Fruit fly (Drosophila melanogaster) whole organism, prepupa: ENCODE data around the gene Acp76A.

ENCODE experiments used
- CG10631 ChIP-seq: fragments of 200-800 bp; sonication (Bioruptor generic); optimal IDR thresholded peaks from 2 replicates; lab custom pipeline; 2016; ENCODE audit warnings: missing biosample characterization, missing genetic modification characterization
- CG11762 ChIP-seq: fragments of 200-800 bp; sonication (Bioruptor generic); optimal IDR thresholded peaks from 3 replicates; lab custom pipeline; 2016; ENCODE audit warnings: missing biosample characterization, missing genetic modification characterization; ENCODE audit not compliant: insufficient read depth
- CG11902 ChIP-seq: fragments of 200-800 bp; sonication (Bioruptor generic); optimal IDR thresholded peaks from 3 replicates; lab custom pipeline; 2016; ENCODE audit warnings: missing biosample characterization, missing genetic modification characterization
- CG15336 ChIP-seq: fragments of 200-800 bp; sonication (Bioruptor generic); IDR thresholded peaks from 2 replicates; pipeline ENCODE4 v1.3.6; 2022; ENCODE audit warnings: missing biosample characterization, missing genetic modification characterization
- CG1621 ChIP-seq: fragments of 200-800 bp; sonication (Bioruptor generic); optimal IDR thresholded peaks from 3 replicates; lab custom pipeline; 2018; ENCODE audit warnings: missing biosample characterization, mild to moderate bottlenecking, missing genetic modification characterization
- CG16779 ChIP-seq: fragments of 200-800 bp; sonication (Bioruptor generic); optimal IDR thresholded peaks from 3 replicates; lab custom pipeline; 2017; ENCODE audit warnings: missing biosample characterization, mild to moderate bottlenecking, missing genetic modification characterization
- CG3032 ChIP-seq: fragments of 200-800 bp; optimal IDR thresholded peaks from 2 replicates; lab custom pipeline; 2019; ENCODE audit warnings: missing biosample characterization, mild to moderate bottlenecking, missing genetic modification characterization, moderate library complexity
- CG4318 ChIP-seq: fragments of 200-800 bp; sonication (Bioruptor generic); optimal IDR thresholded peaks from 3 replicates; lab custom pipeline; 2017; ENCODE audit warnings: missing biosample characterization, mild to moderate bottlenecking, missing genetic modification characterization
- CG6163 ChIP-seq: fragments of 200-800 bp; sonication (Bioruptor generic); IDR thresholded peaks from 3 replicates; pipeline ENCODE4 v1.3.6; 2022; ENCODE audit warnings: missing biosample characterization, missing genetic modification characterization
- CG6276 ChIP-seq: fragments of 200-800 bp; sonication (Bioruptor generic); optimal IDR thresholded peaks from 2 replicates; lab custom pipeline; 2017; ENCODE audit warnings: missing biosample characterization, mild to moderate bottlenecking, missing genetic modification characterization
- CG6792 ChIP-seq: fragments of 200-800 bp; sonication (Bioruptor generic); optimal IDR thresholded peaks from 3 replicates; lab custom pipeline; 2016; ENCODE audit warnings: missing biosample characterization, missing genetic modification characterization
- CG6808 ChIP-seq: fragments of 200-800 bp; sonication (Bioruptor generic); optimal IDR thresholded peaks from 3 replicates; lab custom pipeline; 2017; ENCODE audit warnings: missing biosample characterization, missing genetic modification characterization, mild to moderate bottlenecking, moderate library complexity, missing genetic modification reagents
- CG6854 ChIP-seq: fragments of 200-800 bp; sonication (Bioruptor generic); optimal IDR thresholded peaks from 2 replicates; lab custom pipeline; 2017; ENCODE audit warnings: missing biosample characterization, mild to moderate bottlenecking, missing genetic modification characterization
- CG7368 ChIP-seq: fragments of 200-800 bp; sonication (Bioruptor generic); optimal IDR thresholded peaks from 3 replicates; lab custom pipeline; 2016; ENCODE audit warnings: missing biosample characterization, missing genetic modification characterization
- CG8119 ChIP-seq: fragments of 200-800 bp; sonication (Bioruptor generic); IDR thresholded peaks from 3 replicates; pipeline ENCODE4 v1.3.6; 2022; ENCODE audit warnings: missing biosample characterization, missing genetic modification characterization
- Eip75B ChIP-seq: fragments of 200-800 bp; sonication (Bioruptor generic); optimal IDR thresholded peaks from 3 replicates; lab custom pipeline; 2016; ENCODE audit warnings: missing biosample characterization, missing genetic modification characterization
- Eip78C ChIP-seq: fragments of 200-800 bp; sonication (Bioruptor generic); peaks from one replicate; lab custom pipeline; 2016; ENCODE audit warnings: missing biosample characterization, missing genetic modification characterization
- Ets96B ChIP-seq: fragments of 200-800 bp; optimal IDR thresholded peaks from 2 replicates; lab custom pipeline; 2019; ENCODE audit warnings: missing biosample characterization, mild to moderate bottlenecking, missing genetic modification characterization, moderate library complexity
- Hr38 ChIP-seq: sonication (Bioruptor generic); optimal IDR thresholded peaks from 2 replicates; lab custom pipeline; 2016; ENCODE audit warnings: missing biosample characterization, missing genetic modification characterization
- Hr4 ChIP-seq: fragments of 200-800 bp; sonication (Bioruptor generic); optimal IDR thresholded peaks from 3 replicates; lab custom pipeline; 2016; ENCODE audit warnings: missing biosample characterization, missing genetic modification characterization
- Lpt ChIP-seq: fragments of 200-800 bp; sonication (Bioruptor generic); optimal IDR thresholded peaks from 3 replicates; lab custom pipeline; 2016; ENCODE audit warnings: missing biosample characterization, missing genetic modification characterization
- OdsH ChIP-seq: fragments of 200-800 bp; sonication (Bioruptor generic); optimal IDR thresholded peaks from 3 replicates; lab custom pipeline; 2016; ENCODE audit warnings: missing biosample characterization, missing genetic modification characterization
- Smox ChIP-seq: fragments of 200-800 bp; sonication (Bioruptor generic); optimal IDR thresholded peaks from 3 replicates; lab custom pipeline; 2016; ENCODE audit warnings: missing biosample characterization, missing genetic modification characterization
- Sox102F ChIP-seq: fragments of 200-800 bp; sonication (Bioruptor generic); optimal IDR thresholded peaks from 2 replicates; lab custom pipeline; 2016; ENCODE audit warnings: missing biosample characterization, mild to moderate bottlenecking, missing genetic modification characterization
- Sox14 ChIP-seq: fragments of 200-800 bp; sonication (Bioruptor generic); optimal IDR thresholded peaks from 3 replicates; lab custom pipeline; 2016; ENCODE audit warnings: missing biosample characterization, missing genetic modification characterization
- achi ChIP-seq: fragments of 200-800 bp; sonication (Bioruptor generic); optimal IDR thresholded peaks from 3 replicates; lab custom pipeline; 2016; ENCODE audit warnings: missing biosample characterization, missing genetic modification characterization
- cyc ChIP-seq: fragments of 200-800 bp; sonication (Bioruptor generic); optimal IDR thresholded peaks from 3 replicates; lab custom pipeline; 2016; ENCODE audit warnings: missing biosample characterization, missing genetic modification characterization
- dac ChIP-seq: fragments of 200-800 bp; sonication (Bioruptor generic); optimal IDR thresholded peaks from 2 replicates; lab custom pipeline; 2017; ENCODE audit warnings: missing biosample characterization, mild to moderate bottlenecking, missing genetic modification characterization
- dsx ChIP-seq: fragments of 200-800 bp; optimal IDR thresholded peaks from 3 replicates; lab custom pipeline; 2019; ENCODE audit warnings: missing biosample characterization, mild to moderate bottlenecking, missing genetic modification characterization, moderate library complexity; ENCODE audit not compliant: poor library complexity, severe bottlenecking
- eg ChIP-seq: fragments of 200-800 bp; sonication (Bioruptor generic); IDR thresholded peaks from 3 replicates; pipeline ENCODE4 v1.3.6; 2022; ENCODE audit warnings: missing biosample characterization, missing genetic modification characterization
- lz ChIP-seq: fragments of 200-800 bp; sonication (Bioruptor generic); optimal IDR thresholded peaks from 3 replicates; lab custom pipeline; 2016; ENCODE audit warnings: missing biosample characterization, missing genetic modification characterization
- salr ChIP-seq, 2 experiments: fragments of 200-800 bp; sonication (Bioruptor generic); optimal IDR thresholded peaks; 3 replicates each; lab custom pipeline; 2016 to 2018; ENCODE audit warnings: missing biosample characterization in 2 of 2, missing genetic modification characterization in 2 of 2, mild to moderate bottlenecking in 1 of 2
- ss ChIP-seq, 2 experiments: fragments of 200-800 bp; sonication (Bioruptor generic); optimal IDR thresholded peaks; 2 replicates in 1 of 2; 3 replicates in 1 of 2; lab custom pipeline; 2017 to 2018; ENCODE audit warnings: mild to moderate bottlenecking in 2 of 2, missing biosample characterization in 2 of 2, missing genetic modification characterization in 2 of 2, moderate library complexity in 1 of 2
- svp ChIP-seq: fragments of 200-800 bp; sonication (Bioruptor generic); peaks from one replicate; lab custom pipeline; 2016; ENCODE audit warnings: missing biosample characterization, missing genetic modification characterization
- topi ChIP-seq: fragments of 200-800 bp; sonication (Bioruptor generic); optimal IDR thresholded peaks from 3 replicates; lab custom pipeline; 2016; ENCODE audit warnings: missing biosample characterization, missing genetic modification characterization
- vri ChIP-seq: fragments of 200-800 bp; sonication (Bioruptor generic); optimal IDR thresholded peaks from 3 replicates; lab custom pipeline; 2016; ENCODE audit warnings: missing biosample characterization, mild to moderate bottlenecking, missing genetic modification characterization

Acp76A gene

DNA sequence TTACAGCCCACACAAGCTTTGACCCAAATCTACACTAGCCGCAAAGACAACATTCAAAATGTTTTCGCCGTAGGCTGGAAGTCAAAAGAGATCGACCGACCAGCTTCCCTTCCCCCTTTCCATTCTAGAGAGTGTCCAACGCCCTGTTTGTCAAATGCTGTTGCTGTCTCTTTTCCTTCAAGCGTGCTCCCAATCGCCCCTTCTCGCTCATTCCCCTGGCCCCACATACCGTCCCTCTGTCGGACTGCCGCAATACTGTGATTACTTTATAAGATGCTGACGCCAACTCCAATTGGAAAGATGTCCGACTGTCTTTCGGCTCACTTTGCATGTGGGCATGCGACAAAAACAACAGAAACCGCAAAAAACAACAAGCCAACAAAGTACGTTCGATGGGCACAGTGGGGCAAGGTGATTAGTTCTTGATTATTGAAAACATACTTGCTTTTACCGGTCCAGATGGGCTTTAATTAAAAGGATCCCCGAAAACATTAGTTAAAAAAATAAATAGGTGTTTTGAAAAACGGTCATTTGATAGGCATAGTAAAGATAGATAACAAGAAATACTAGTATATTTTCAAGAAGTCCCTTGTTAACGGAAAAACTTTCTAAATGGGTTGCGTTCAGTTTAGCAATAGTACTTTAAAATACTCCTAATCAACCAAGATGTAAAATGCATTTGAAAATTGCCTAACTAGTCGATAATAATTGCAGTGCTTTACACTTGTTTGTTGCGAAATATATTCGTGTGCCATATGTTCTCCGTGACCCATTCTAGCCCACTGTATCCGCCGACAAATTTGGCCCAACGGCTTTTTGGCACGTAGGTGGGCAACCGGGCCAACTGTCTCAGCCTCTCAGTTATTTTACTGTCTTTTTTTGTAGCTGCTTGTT is 28.2 kb upstream of the Acp76A start (continued):
- TF ChIP-seq dac (GFP tag; lab: Kevin White, UChicago) (peak; percentile 52), OdsH (peak; percentile 78), Eip75B (GFP tag; lab: Kevin White, UChicago) (peak; percentile 85), eg (GFP tag; lab: Robert Waterston, UW) (0 out of 3 replicates have a peak, but pooled peaks have one; percentile 23), Eip78C (GFP tag; lab: Kevin White, UChicago) (peak; percentile 94), CG6792 (GFP tag; lab: Kevin White, UChicago) (peak; percentile 68), CG8119 (peak; percentile 62; the same call in 2 of the 3 replicates), vri (no peak), CG6163 (GFP tag; lab: Robert Waterston, UW) (peak; percentile 49; the same call in 1 of the 3 replicates), CG4318 (GFP tag; lab: Kevin White, UChicago) (peak; percentile 79), CG6276 (GFP tag; lab: Kevin White, UChicago) (peak; percentile 79), Sox14 (GFP tag; lab: Kevin White, UChicago) (peak; percentile 82), CG16779 (tag; lab: Kevin White, UChicago) (peak; percentile 57), CG3032 (tag; lab: Kevin White, UChicago) (peak; percentile 53), CG11902 (GFP tag; lab: Kevin White, UChicago) (peak; percentile 72), Hr38 (GFP tag; lab: Kevin White, UChicago) (no peak), svp (GFP tag; lab: Kevin White, UChicago) (peak; percentile 94), Hr4 (GFP tag; lab: Kevin White, UChicago) (peak; percentile 86), salr (GFP tag; optimal IDR thresholded peaks at IDR 0.05; lab: Kevin White, UChicago) (peak in 1 of 2 experiments; percentile 79), Sox102F (GFP tag; lab: Kevin White, UChicago) (peak; percentile 79), lz (GFP tag; lab: Kevin White, UChicago) (peak; percentile 84), cyc (peak; percentile 73), CG10631 (GFP tag; lab: Kevin White, UChicago) (peak; percentile 83), topi (GFP tag; lab: Kevin White, UChicago) (peak; percentile 84), achi (GFP tag; lab: Kevin White, UChicago) (peak; percentile 74), CG15336 (GFP tag; lab: Robert Waterston, UW) (peak; percentile 55), ss (GFP tag; optimal IDR thresholded peaks at IDR 0.05; lab: Kevin White, UChicago) (peak; percentile 8 to 74), CG11762 (GFP tag; lab: Kevin White, UChicago) (peak; percentile 54)

DNA sequence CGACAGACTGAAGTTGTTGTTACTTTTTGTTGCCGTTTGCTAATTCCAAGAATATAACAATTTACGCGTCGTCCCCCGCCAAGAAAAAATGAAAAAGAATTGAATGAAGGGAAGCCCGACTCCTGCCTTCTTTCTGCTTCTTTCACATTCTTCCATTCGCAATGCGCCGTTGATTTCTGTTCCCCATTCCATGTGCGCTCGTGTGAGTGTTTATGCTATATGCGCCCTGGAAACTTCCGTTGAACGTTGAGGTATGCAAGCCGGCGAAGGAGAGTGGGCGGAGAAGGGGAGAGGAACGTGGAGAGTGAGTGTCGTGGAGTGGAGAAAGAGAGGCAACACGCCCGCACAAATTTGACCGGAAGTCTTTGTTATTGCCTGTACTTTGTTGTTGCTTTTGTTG is 27.2 kb upstream of the Acp76A start:
- TF ChIP-seq Lpt (GFP tag; lab: Kevin White, UChicago) (peak; percentile 23), CG6276 (GFP tag; lab: Kevin White, UChicago) (peak; percentile 5), CG6808 (peak; percentile 10), CG6163 (GFP tag; lab: Robert Waterston, UW) (peak; percentile 73), CG11762 (GFP tag; lab: Kevin White, UChicago) (no peak), ss (GFP tag; optimal IDR thresholded peaks at IDR 0.05; lab: Kevin White, UChicago) (peak; percentile 36 to 40), CG7368 (GFP tag; lab: Kevin White, UChicago) (no peak), CG16779 (tag; lab: Kevin White, UChicago) (peak; percentile 28), dsx (peak; percentile 22), Ets96B (tag; lab: Kevin White, UChicago) (no peak), CG1621 (tag; lab: Kevin White, UChicago) (no peak), Smox (GFP tag; lab: Kevin White, UChicago) (peak; percentile 8), Sox102F (GFP tag; lab: Kevin White, UChicago) (peak; percentile 4), CG6854 (GFP tag; lab: Kevin White, UChicago) (peak; percentile 23)
